Worm (Caenorhabditis elegans) whole organism, early embryonic: ENCODE measurements around the gene Y51H7C.41.

Experiments used
- B0310.2 ChIP-seq: sonication (generic microtip); optimal IDR thresholded peaks from 2 replicates; lab custom pipeline; 2016; ENCODE audit warnings: mild to moderate bottlenecking, missing genetic modification characterization, missing compliant biosample characterization
- F13C5.2 ChIP-seq: sonication (generic microtip); optimal IDR thresholded peaks from 2 replicates; lab custom pipeline; 2017; ENCODE audit warnings: mild to moderate bottlenecking, missing genetic modification characterization, inconsistent platforms, missing compliant biosample characterization
- aly-1 ChIP-seq: sonication (generic microtip); optimal IDR thresholded peaks from 2 replicates; lab custom pipeline; 2016; ENCODE audit warnings: missing genetic modification characterization, missing compliant biosample characterization
- ama-1 ChIP-seq: fragments of 150-350 bp; optimal IDR thresholded peaks from 2 replicates; lab custom pipeline; 2014
- ceh-13 ChIP-seq: fragments of 200-800 bp; sonication (Bioruptor generic); optimal IDR thresholded peaks from 2 replicates; lab custom pipeline; 2018; ENCODE audit warnings: mild to moderate bottlenecking, missing genetic modification characterization, missing compliant biosample characterization
- ceh-36 ChIP-seq: sonication (generic microtip); optimal IDR thresholded peaks from 2 replicates; lab custom pipeline; 2016; ENCODE audit warnings: missing genetic modification characterization, inconsistent platforms, missing compliant biosample characterization
- ets-7 ChIP-seq: sonication (generic microtip); optimal IDR thresholded peaks from 2 replicates; lab custom pipeline; 2016; ENCODE audit warnings: missing genotype, missing genetic modification characterization, missing compliant biosample characterization
- flt-1 ChIP-seq: fragments of 200-800 bp; sonication (Bioruptor generic); IDR thresholded peaks from 2 replicates; pipeline ENCODE4 v1.3.6; 2022; ENCODE audit warnings: missing genetic modification characterization, missing compliant biosample characterization
- hmbx-1 ChIP-seq: sonication (generic microtip); optimal IDR thresholded peaks from 2 replicates; lab custom pipeline; 2016; ENCODE audit warnings: mild to moderate bottlenecking, missing genetic modification characterization, missing compliant biosample characterization
- hmg-4 ChIP-seq: fragments of 200-800 bp; sonication (Bioruptor generic); optimal IDR thresholded peaks from 2 replicates; lab custom pipeline; 2018; ENCODE audit warnings: mild to moderate bottlenecking, missing genetic modification characterization, missing compliant biosample characterization
- hnd-1 ChIP-seq: sonication (generic microtip); optimal IDR thresholded peaks from 2 replicates; lab custom pipeline; 2016; ENCODE audit warnings: missing genetic modification characterization, missing compliant biosample characterization
- pes-1 ChIP-seq: fragments of 200-800 bp; sonication (Bioruptor generic); IDR thresholded peaks from 2 replicates; pipeline ENCODE4 v1.3.6; 2022; ENCODE audit warnings: missing genetic modification reagents, missing genetic modification characterization, missing compliant biosample characterization
- scrt-1 ChIP-seq: fragments of 200-800 bp; sonication (Bioruptor generic); IDR thresholded peaks from 2 replicates; pipeline ENCODE4 v1.3.6; 2022; ENCODE audit warnings: missing genetic modification characterization, missing compliant biosample characterization
- sea-1 ChIP-seq: fragments of 200-800 bp; sonication (Bioruptor generic); conservative IDR thresholded peaks from 2 replicates; pipeline ENCODE4 v1.3.6; 2022; ENCODE audit warnings: missing genetic modification characterization, missing compliant biosample characterization
- tbx-11 ChIP-seq: fragments of 200-800 bp; sonication (Bioruptor generic); IDR thresholded peaks from 2 replicates; pipeline ENCODE4 v1.3.6; 2022; ENCODE audit warnings: missing genetic modification characterization, missing compliant biosample characterization
- tbx-37 ChIP-seq: fragments of 200-800 bp; sonication (Bioruptor generic); conservative IDR thresholded peaks from 2 replicates; pipeline ENCODE4 v1.3.6; 2022; ENCODE audit warnings: missing genetic modification reagents, missing genetic modification characterization, missing compliant biosample characterization
- tra-4 ChIP-seq: sonication (generic microtip); optimal IDR thresholded peaks from 2 replicates; lab custom pipeline; 2017; ENCODE audit warnings: missing genetic modification characterization, missing compliant biosample characterization

Gene Y51H7C.41

DNA sequence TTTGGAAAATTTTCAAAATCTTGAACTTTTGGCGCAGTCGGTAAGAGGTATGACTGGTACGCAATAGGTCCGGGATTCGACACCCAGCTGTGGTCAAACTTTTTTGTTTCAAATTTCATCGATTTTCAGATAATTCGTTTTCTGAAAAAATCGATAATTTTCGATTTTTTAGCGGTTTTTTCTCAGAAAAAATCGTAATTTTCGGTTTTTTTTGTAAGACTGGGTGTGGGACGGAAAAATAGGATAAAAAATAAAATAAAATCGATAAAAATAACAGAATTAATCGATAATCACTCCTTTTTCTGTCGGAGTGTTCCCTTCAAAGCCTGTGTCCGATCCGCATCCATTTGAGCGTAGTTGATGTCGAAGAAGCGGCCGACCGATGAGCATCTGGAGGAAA is 34.4 kb upstream of the Y51H7C.41 start:
- TF ChIP-seq flt-1 (GFP tag; lab: Robert Waterston, UW) (no peak), sea-1 (GFP tag; lab: Robert Waterston, UW) (no peak), ceh-36 (tag; lab: Kevin White, UChicago) (no peak), scrt-1 (GFP tag; lab: Robert Waterston, UW) (no peak), ets-7 (no peak), tbx-11 (GFP tag; lab: Robert Waterston, UW) (no peak)

DNA sequence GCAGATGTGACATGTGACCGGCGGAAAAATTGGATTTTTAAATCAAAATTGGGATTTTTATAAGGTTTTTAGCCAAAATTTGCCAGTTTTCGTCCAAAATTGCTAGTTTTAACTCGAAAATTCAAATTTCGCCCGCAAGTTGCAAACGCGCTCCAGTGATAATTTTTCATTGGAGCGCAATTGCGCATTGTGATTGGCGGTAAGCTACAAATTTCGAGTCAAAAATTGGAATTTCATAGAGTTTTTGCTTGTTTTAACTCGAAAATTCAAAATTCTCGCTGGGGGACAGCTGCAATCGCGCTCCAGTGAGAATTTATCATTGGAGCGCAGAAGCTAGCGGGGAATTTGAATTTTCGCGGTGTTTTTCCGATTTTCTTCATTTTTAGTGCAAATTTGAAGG is 33.8 kb upstream of the Y51H7C.41 start:
- TF ChIP-seq pes-1 (no peak), hnd-1 (tag; lab: Kevin White, UChicago) (no peak), tbx-37 (GFP tag; lab: Robert Waterston, UW) (no peak), tra-4 (tag; lab: Kevin White, UChicago) (no peak), ama-1 (lab: Kevin White, UChicago) (no peak), tbx-11 (GFP tag; lab: Robert Waterston, UW) (no peak), hmbx-1 (tag; lab: Kevin White, UChicago) (no peak), hmg-4 (GFP tag; lab: Kevin White, UChicago) (no peak), flt-1 (GFP tag; lab: Robert Waterston, UW) (no peak), F13C5.2 (tag; lab: Kevin White, UChicago) (no peak)

DNA sequence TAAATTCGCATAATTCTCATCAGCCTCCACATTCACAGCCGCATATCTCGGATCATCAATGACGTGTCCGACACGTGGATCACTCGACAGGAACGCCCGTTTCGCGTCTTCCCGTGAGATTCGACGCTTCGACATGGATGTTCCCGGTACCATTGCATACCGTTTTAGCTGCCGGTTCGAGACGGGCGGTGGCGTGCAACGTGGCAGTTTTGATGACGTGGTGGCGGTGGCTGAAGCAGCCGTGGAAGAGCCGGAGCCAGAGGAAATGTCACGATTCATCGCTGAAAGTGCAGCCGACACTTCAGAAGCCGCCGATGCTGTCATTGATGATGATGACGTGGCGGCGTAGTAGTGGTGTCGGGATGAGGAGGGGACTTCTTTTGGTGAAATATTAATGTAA is 31.6 kb upstream of the Y51H7C.41 start:
- TF ChIP-seq B0310.2: no peak
- no peak for TF ChIP-seq hmbx-1 (tag; lab: Kevin White, UChicago)
- no peak for TF ChIP-seq F13C5.2 (tag; lab: Kevin White, UChicago)
- no peak for TF ChIP-seq hmg-4 (GFP tag; lab: Kevin White, UChicago)
- TF ChIP-seq hnd-1 (tag; lab: Kevin White, UChicago): no peak
- no peak for TF ChIP-seq ceh-36 (tag; lab: Kevin White, UChicago)
- TF ChIP-seq tra-4 (tag; lab: Kevin White, UChicago): no peak
- no peak for TF ChIP-seq flt-1 (GFP tag; lab: Robert Waterston, UW)
- TF ChIP-seq scrt-1 (GFP tag; lab: Robert Waterston, UW): no peak
- no peak for TF ChIP-seq tbx-37 (GFP tag; lab: Robert Waterston, UW)

DNA sequence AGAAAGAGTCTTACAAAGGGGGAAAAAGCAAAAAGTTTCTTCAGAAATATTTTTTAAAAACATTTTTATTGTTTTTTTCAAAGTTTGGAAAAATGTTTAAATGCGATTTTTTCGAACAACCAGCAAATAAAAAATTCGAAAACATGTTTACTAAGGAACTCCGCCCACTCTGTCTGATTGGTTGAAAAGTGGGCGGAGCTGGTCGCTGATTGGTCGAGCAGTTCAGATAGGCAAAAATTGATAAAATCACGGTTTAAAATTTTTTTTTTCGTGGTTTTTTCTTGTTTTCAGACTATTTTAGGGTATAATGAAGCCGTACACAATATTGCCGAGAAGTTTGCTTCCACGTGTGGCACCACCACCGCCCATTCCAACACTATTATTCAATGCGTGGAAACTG is 31.0 kb upstream of the Y51H7C.41 start:
- TF ChIP-seq tbx-11 (GFP tag; lab: Robert Waterston, UW) (no peak), hmg-4 (GFP tag; lab: Kevin White, UChicago) (no peak), tbx-37 (GFP tag; lab: Robert Waterston, UW) (no peak), F13C5.2 (tag; lab: Kevin White, UChicago) (no peak), tra-4 (tag; lab: Kevin White, UChicago) (no peak), ceh-13 (GFP tag; lab: Kevin White, UChicago) (no peak), ama-1 (lab: Kevin White, UChicago) (no peak), hmbx-1 (tag; lab: Kevin White, UChicago) (no peak), scrt-1 (GFP tag; lab: Robert Waterston, UW) (no peak)

DNA sequence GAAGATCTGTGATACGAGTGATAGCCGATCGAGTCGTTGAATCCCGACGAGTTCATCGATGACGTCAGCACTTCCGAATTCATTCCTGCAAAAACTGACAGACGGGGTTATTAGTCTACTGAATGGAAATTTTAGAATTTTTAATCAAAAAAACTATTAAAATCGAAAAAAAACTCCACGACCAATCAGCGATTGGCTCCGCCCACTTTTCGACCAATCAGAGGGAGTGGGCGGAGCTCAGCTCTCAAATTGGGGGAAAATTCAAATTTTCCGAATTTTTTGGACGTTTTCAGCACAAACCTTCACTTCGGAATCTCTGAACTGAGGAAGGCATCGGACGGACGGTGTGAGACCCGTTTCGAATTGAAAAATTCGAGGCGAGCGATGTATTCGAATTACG is 30.2 kb upstream of the Y51H7C.41 start:
- TF ChIP-seq ama-1 (lab: Kevin White, UChicago) (no peak), tra-4 (tag; lab: Kevin White, UChicago) (no peak), flt-1 (GFP tag; lab: Robert Waterston, UW) (no peak), tbx-11 (GFP tag; lab: Robert Waterston, UW) (no peak), ceh-13 (GFP tag; lab: Kevin White, UChicago) (no peak), tbx-37 (GFP tag; lab: Robert Waterston, UW) (no peak), B0310.2 (no peak)

DNA sequence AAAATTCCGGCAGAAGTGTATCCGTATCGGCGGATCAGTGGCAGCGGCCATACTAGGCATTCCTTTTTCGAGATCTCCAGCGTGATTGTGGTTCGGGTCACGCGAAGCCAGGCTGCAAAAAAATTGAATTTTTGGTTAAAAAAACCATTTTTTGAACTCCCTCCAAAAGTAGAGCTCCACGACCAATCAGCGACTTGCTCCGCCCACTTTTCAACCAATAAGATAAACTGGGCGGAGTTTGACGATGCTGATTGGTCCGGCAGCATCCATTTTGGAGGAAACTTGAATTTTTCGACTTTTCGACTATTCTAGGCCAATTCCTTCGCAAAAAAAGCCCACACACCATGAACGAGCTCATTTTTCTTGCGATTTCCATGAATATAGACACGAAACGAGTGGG is 28.6 kb upstream of the Y51H7C.41 start:
- TF ChIP-seq flt-1 (GFP tag; lab: Robert Waterston, UW) (no peak), sea-1 (GFP tag; lab: Robert Waterston, UW) (no peak), hmbx-1 (tag; lab: Kevin White, UChicago) (no peak), ets-7 (no peak), scrt-1 (GFP tag; lab: Robert Waterston, UW) (no peak), F13C5.2 (tag; lab: Kevin White, UChicago) (no peak), hmg-4 (GFP tag; lab: Kevin White, UChicago) (no peak), pes-1 (no peak), tbx-37 (GFP tag; lab: Robert Waterston, UW) (no peak), ceh-13 (GFP tag; lab: Kevin White, UChicago) (no peak), tbx-11 (GFP tag; lab: Robert Waterston, UW) (no peak), tra-4 (tag; lab: Kevin White, UChicago) (no peak), aly-1 (tag; lab: Kevin White, UChicago) (no peak), B0310.2 (no peak), ceh-36 (tag; lab: Kevin White, UChicago) (no peak)

DNA sequence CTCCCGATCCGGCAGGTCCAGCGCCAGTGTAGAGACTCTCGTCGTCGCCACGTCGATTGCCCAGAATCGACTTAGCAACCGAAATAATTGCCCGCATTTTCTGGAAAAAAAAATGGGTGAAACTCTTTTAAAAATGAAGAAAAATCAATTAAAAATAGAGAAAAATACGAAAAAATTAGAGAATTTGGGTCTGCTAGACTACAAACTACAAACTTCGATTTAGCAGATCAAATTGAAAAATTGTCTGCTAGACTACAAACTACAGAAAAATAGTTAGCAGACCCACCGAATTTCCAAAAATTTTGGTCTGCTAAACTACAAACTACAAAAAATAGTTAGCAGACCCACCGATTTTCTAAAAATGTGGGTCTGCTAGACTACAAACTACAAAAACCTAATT is 28.2 kb upstream of the Y51H7C.41 start, which contains the start of gene rog-1:
rog-1 (minus strand) TSS at position 101 of the 400 bp plus-strand sequence.
- TF ChIP-seq ceh-36 (tag; lab: Kevin White, UChicago) (no peak), tbx-11 (GFP tag; lab: Robert Waterston, UW) (no peak), B0310.2 (no peak), pes-1 (no peak), hnd-1 (tag; lab: Kevin White, UChicago) (no peak), hmbx-1 (tag; lab: Kevin White, UChicago) (no peak), hmg-4 (GFP tag; lab: Kevin White, UChicago) (no peak), ceh-13 (GFP tag; lab: Kevin White, UChicago) (no peak), flt-1 (GFP tag; lab: Robert Waterston, UW) (no peak), aly-1 (tag; lab: Kevin White, UChicago) (no peak), scrt-1 (GFP tag; lab: Robert Waterston, UW) (no peak), tra-4 (tag; lab: Kevin White, UChicago) (no peak)
